Worm (Caenorhabditis elegans) whole organism, L2 larva: ENCODE measurements around the gene gcst-1.

Source experiments
- ama-1 ChIP-seq: fragments of 150-350 bp; optimal IDR thresholded peaks from 2 replicates; lab custom pipeline; 2018; ENCODE audit warnings: inconsistent platforms
- dmd-4 ChIP-seq: sonication (generic microtip); optimal IDR thresholded peaks from 2 replicates; lab custom pipeline; 2017; ENCODE audit warnings: missing biosample characterization, missing genetic modification characterization
- egl-27 ChIP-seq: sonication (generic microtip); optimal IDR thresholded peaks from 3 replicates; lab custom pipeline; 2017; ENCODE audit warnings: missing biosample characterization, missing genetic modification reagents, missing genetic modification characterization
- elt-1 ChIP-seq: fragments of 150-350 bp; optimal IDR thresholded peaks from 2 replicates; lab custom pipeline; 2014; ENCODE audit warnings: missing biosample characterization, missing genetic modification characterization
- lsy-2 ChIP-seq, 2 experiments: fragments of 150-350 bp in 1 of 2; sonication (generic microtip) in 1 of 2; optimal IDR thresholded peaks; 2 replicates each; lab custom pipeline; 2014 to 2017; ENCODE audit warnings: missing biosample characterization in 2 of 2, missing genetic modification characterization in 2 of 2
- mab-5 ChIP-seq: fragments of 150-350 bp; optimal IDR thresholded peaks from 2 replicates; lab custom pipeline; 2014; ENCODE audit warnings: missing biosample characterization, missing genetic modification characterization
- mdl-1 ChIP-seq, 2 experiments: fragments of 150-350 bp in 1 of 2; sonication (generic microtip) in 1 of 2; optimal IDR thresholded peaks; 2 replicates each; lab custom pipeline; 2017; ENCODE audit warnings: missing biosample characterization in 2 of 2, missing genetic modification characterization in 2 of 2
- nhr-11 ChIP-seq: fragments of 150-350 bp; optimal IDR thresholded peaks from 2 replicates; lab custom pipeline; 2014; ENCODE audit warnings: missing biosample characterization, missing genetic modification characterization
- nhr-12 ChIP-seq: fragments of 150-350 bp; optimal IDR thresholded peaks from 2 replicates; lab custom pipeline; 2014; ENCODE audit warnings: missing biosample characterization, missing genetic modification characterization
- nhr-25 ChIP-seq: fragments of 150-350 bp; sonication (generic microtip); optimal IDR thresholded peaks from 3 replicates; lab custom pipeline; 2014; ENCODE audit warnings: missing biosample characterization, missing genetic modification characterization
- nhr-77 ChIP-seq: fragments of 150-350 bp; optimal IDR thresholded peaks from 2 replicates; lab custom pipeline; 2014; ENCODE audit warnings: missing biosample characterization, missing genetic modification characterization
- skn-1 ChIP-seq: sonication (generic microtip); optimal IDR thresholded peaks from 2 replicates; lab custom pipeline; 2017; ENCODE audit warnings: missing biosample characterization, missing genetic modification characterization
- unc-62 ChIP-seq: fragments of 150-350 bp; optimal IDR thresholded peaks from 2 replicates; lab custom pipeline; 2014; ENCODE audit warnings: missing biosample characterization, missing genetic modification reagents, missing genetic modification characterization
- zag-1 ChIP-seq: fragments of 150-350 bp; optimal IDR thresholded peaks from 2 replicates; lab custom pipeline; 2014; ENCODE audit warnings: missing biosample characterization, missing genetic modification characterization

- TF ChIP-seq mdl-1 (tag; optimal IDR thresholded peaks at IDR 0.05; lab: Kevin White, UChicago) (no peak), zag-1 (tag; lab: Kevin White, UChicago) (no peak), elt-1 (no peak), skn-1 (tag; lab: Kevin White, UChicago) (no peak), unc-62 (GFP tag; lab: Kevin White, UChicago) (no peak), mab-5 (no peak), ama-1 (no peak), nhr-77 (tag; lab: Kevin White, UChicago) (no peak), lsy-2 (tag; optimal IDR thresholded peaks at IDR 0.05; lab: Kevin White, UChicago) (no peak), nhr-25 (tag; lab: Kevin White, UChicago) (no peak), egl-27 (tag; lab: Kevin White, UChicago) (no peak), nhr-11 (tag; lab: Kevin White, UChicago) (no peak), dmd-4 (tag; lab: Kevin White, UChicago) (no peak), nhr-12 (tag; lab: Kevin White, UChicago) (no peak)
These were observed 13.7 kb downstream of the gcst-1 start, which contains the start of gene K09H11.4 for ce11 chrV:5726463-5726862.
